Fruit fly (Drosophila melanogaster) Kc167 (cell line): ENCODE data around the gene CG44006.

Source experiments
- Myc ChIP-seq: fragments of >200 bp; optimal IDR thresholded peaks from 2 replicates; lab custom pipeline; 2017; ENCODE audit warnings: missing external identifiers
- Sin3A ChIP-seq: fragments of >200 bp; optimal IDR thresholded peaks from 2 replicates; lab custom pipeline; 2018; ENCODE audit warnings: missing external identifiers
- h ChIP-seq: fragments of >200 bp; optimal IDR thresholded peaks from 3 replicates; lab custom pipeline; 2018; ENCODE audit warnings: missing external identifiers
- psq ChIP-seq: fragments of >200 bp; optimal IDR thresholded peaks from 2 replicates; lab custom pipeline; 2017; ENCODE audit warnings: missing external identifiers
- ttk ChIP-seq: sonication (Bioruptor generic); optimal IDR thresholded peaks from 2 replicates; lab custom pipeline; 2017; ENCODE audit warnings: missing external identifiers

dm6 chr3L:18075853-18076252, 5.9 kb upstream of the CG44006 start:
- no peak for TF ChIP-seq ttk (lab: Kevin White, UChicago)
- TF ChIP-seq Myc: no peak
- TF ChIP-seq Sin3A (lab: Kevin White, UChicago): no peak
- TF ChIP-seq psq (lab: Kevin White, UChicago): no peak
- no peak for TF ChIP-seq h (lab: Kevin White, UChicago)
